Fruit fly (Drosophila melanogaster) whole organism, prepupa: ENCODE measurements around the gene CG33333.

Experiments
- CG10669 ChIP-seq: fragments of 200-800 bp; sonication (Bioruptor generic); optimal IDR thresholded peaks from 3 replicates; lab custom pipeline; 2018; ENCODE audit warnings: missing biosample characterization, mild to moderate bottlenecking, missing genetic modification characterization, moderate library complexity
- CG6854 ChIP-seq: fragments of 200-800 bp; sonication (Bioruptor generic); optimal IDR thresholded peaks from 2 replicates; lab custom pipeline; 2017; ENCODE audit warnings: missing biosample characterization, mild to moderate bottlenecking, missing genetic modification characterization
- Met ChIP-seq: fragments of 200-800 bp; sonication (Bioruptor generic); optimal IDR thresholded peaks from 3 replicates; lab custom pipeline; 2016; ENCODE audit warnings: missing biosample characterization, missing genetic modification characterization
- Sox102F ChIP-seq: fragments of 200-800 bp; sonication (Bioruptor generic); optimal IDR thresholded peaks from 2 replicates; lab custom pipeline; 2016; ENCODE audit warnings: missing biosample characterization, mild to moderate bottlenecking, missing genetic modification characterization
- Sox14 ChIP-seq: fragments of 200-800 bp; sonication (Bioruptor generic); optimal IDR thresholded peaks from 3 replicates; lab custom pipeline; 2016; ENCODE audit warnings: missing biosample characterization, missing genetic modification characterization
- achi ChIP-seq: fragments of 200-800 bp; sonication (Bioruptor generic); optimal IDR thresholded peaks from 3 replicates; lab custom pipeline; 2016; ENCODE audit warnings: missing biosample characterization, missing genetic modification characterization
- ss ChIP-seq, 2 experiments: fragments of 200-800 bp; sonication (Bioruptor generic); optimal IDR thresholded peaks; 2 replicates in 1 of 2; 3 replicates in 1 of 2; lab custom pipeline; 2017 to 2018; ENCODE audit warnings: mild to moderate bottlenecking in 2 of 2, missing biosample characterization in 2 of 2, missing genetic modification characterization in 2 of 2, moderate library complexity in 1 of 2

DNA sequence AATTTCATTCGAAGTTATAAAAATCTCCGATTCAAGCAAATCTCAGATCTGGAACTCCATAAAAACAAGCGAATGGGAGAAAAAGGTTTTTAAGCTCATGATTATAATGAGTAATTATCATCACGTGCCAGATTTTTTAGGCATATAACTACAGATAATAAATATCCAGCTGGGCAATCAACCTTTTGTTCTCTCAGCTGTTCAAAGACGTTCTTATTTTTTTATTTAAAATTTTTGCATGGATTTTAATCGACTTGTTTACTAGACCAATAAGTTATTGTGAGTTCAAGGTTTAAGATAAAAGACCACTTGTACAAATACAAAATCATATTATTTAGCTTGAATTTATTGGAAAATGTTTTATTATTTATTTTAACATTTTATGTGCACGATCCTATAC is 13.1 kb upstream of the CG33333 start:
- TF ChIP-seq CG6854 (GFP tag; lab: Kevin White, UChicago) (no peak), achi (GFP tag; lab: Kevin White, UChicago) (no peak), CG10669 (GFP tag; lab: Kevin White, UChicago) (no peak), ss (GFP tag; optimal IDR thresholded peaks at IDR 0.05; lab: Kevin White, UChicago) (no peak), Met (GFP tag; lab: Kevin White, UChicago) (no peak), Sox14 (GFP tag; lab: Kevin White, UChicago) (no peak), Sox102F (no peak)
